Fruit fly (Drosophila melanogaster) whole organism, adult: ENCODE data around the gene CG4198.

Experiments used
- CG11617 ChIP-seq: fragments of 200-800 bp; sonication (Bioruptor generic); optimal IDR thresholded peaks from 2 replicates; lab custom pipeline; 2017; ENCODE audit warnings: mild to moderate bottlenecking, missing biosample characterization, missing genetic modification reagents, missing genetic modification characterization
- CG12768 ChIP-seq: fragments of 200-800 bp; sonication (Bioruptor generic); optimal IDR thresholded peaks from 2 replicates; lab custom pipeline; 2017; ENCODE audit warnings: missing biosample characterization, missing genetic modification characterization, mild to moderate bottlenecking, moderate library complexity, missing genetic modification reagents
- CG14711 ChIP-seq: fragments of 200-800 bp; sonication (Bioruptor generic); optimal IDR thresholded peaks from 2 replicates; lab custom pipeline; 2018; ENCODE audit warnings: missing biosample characterization, mild to moderate bottlenecking, missing genetic modification characterization, moderate library complexity
- CG1620 ChIP-seq: fragments of 200-800 bp; sonication (Bioruptor generic); optimal IDR thresholded peaks from 2 replicates; lab custom pipeline; 2016; ENCODE audit warnings: missing biosample characterization, missing genetic modification characterization
- CG33017 ChIP-seq: fragments of 200-800 bp; sonication (Bioruptor generic); optimal IDR thresholded peaks from 2 replicates; lab custom pipeline; 2018; ENCODE audit warnings: missing biosample characterization, mild to moderate bottlenecking, missing genetic modification characterization, moderate library complexity
- CG5204 ChIP-seq: fragments of 200-800 bp; sonication (Bioruptor generic); optimal IDR thresholded peaks from 2 replicates; lab custom pipeline; 2016; ENCODE audit warnings: missing biosample characterization, missing genetic modification characterization
- CG7045 ChIP-seq: fragments of 200-800 bp; sonication (Bioruptor generic); optimal IDR thresholded peaks from 2 replicates; lab custom pipeline; 2017; ENCODE audit warnings: missing biosample characterization, mild to moderate bottlenecking, missing genetic modification characterization
- CG7101 ChIP-seq: fragments of 200-800 bp; sonication (Bioruptor generic); optimal IDR thresholded peaks from 2 replicates; lab custom pipeline; 2018; ENCODE audit warnings: missing biosample characterization, mild to moderate bottlenecking, missing genetic modification characterization, moderate library complexity
- Clk ChIP-seq: fragments of 200-800 bp; sonication (Bioruptor generic); optimal IDR thresholded peaks from 2 replicates; lab custom pipeline; 2017; ENCODE audit warnings: missing biosample characterization, missing genetic modification characterization
- Crg-1 ChIP-seq: fragments of 200-800 bp; sonication (Bioruptor generic); optimal IDR thresholded peaks from 2 replicates; lab custom pipeline; 2016; ENCODE audit warnings: missing biosample characterization, missing genetic modification characterization
- Hr96 ChIP-seq: fragments of 200-800 bp; sonication (Bioruptor generic); optimal IDR thresholded peaks from 2 replicates; lab custom pipeline; 2016; ENCODE audit warnings: missing biosample characterization, missing genetic modification characterization
- Mnt ChIP-seq: fragments of 200-800 bp; sonication (Bioruptor generic); optimal IDR thresholded peaks from 2 replicates; lab custom pipeline; 2016; ENCODE audit warnings: missing biosample characterization, mild to moderate bottlenecking, missing genetic modification characterization
- bab1 ChIP-seq: fragments of 200-800 bp; sonication (Bioruptor generic); optimal IDR thresholded peaks from 3 replicates; lab custom pipeline; 2019; ENCODE audit warnings: missing biosample characterization, mild to moderate bottlenecking, missing genetic modification characterization, moderate library complexity
- cic ChIP-seq: fragments of 200-800 bp; sonication (Bioruptor generic); optimal IDR thresholded peaks from 2 replicates; lab custom pipeline; 2017; ENCODE audit warnings: missing biosample characterization, mild to moderate bottlenecking, missing genetic modification characterization, moderate library complexity
- cnc ChIP-seq, 2 experiments: fragments of >200 bp; optimal IDR thresholded peaks; 2 replicates each; lab custom pipeline; 2017
- kay ChIP-seq: fragments of 200-800 bp; sonication (Bioruptor generic); peaks from one replicate; lab custom pipeline; 2016; ENCODE audit warnings: missing biosample characterization, missing genetic modification characterization, borderline replicate concordance
- ovo ChIP-seq: fragments of 200-800 bp; sonication (Bioruptor generic); optimal IDR thresholded peaks from 2 replicates; lab custom pipeline; 2016; ENCODE audit warnings: missing biosample characterization, missing genetic modification characterization
- pad ChIP-seq: fragments of 200-800 bp; sonication (Bioruptor generic); optimal IDR thresholded peaks from 3 replicates; lab custom pipeline; 2017; ENCODE audit warnings: missing biosample characterization, missing genetic modification characterization, mild to moderate bottlenecking, moderate library complexity, missing genetic modification reagents
- tj ChIP-seq: fragments of 200-800 bp; sonication (Bioruptor generic); optimal IDR thresholded peaks from 3 replicates; lab custom pipeline; 2017; ENCODE audit warnings: missing biosample characterization, mild to moderate bottlenecking, missing genetic modification characterization, moderate library complexity
- toe ChIP-seq: fragments of 200-800 bp; sonication (Bioruptor generic); optimal IDR thresholded peaks from 2 replicates; lab custom pipeline; 2016; ENCODE audit warnings: missing biosample characterization, missing genetic modification characterization

CG4198 gene

dm6 chrX:5312958-5313357 is at the start of gene CG4198:
CG4198 (plus strand) TSS chrX:5313258.
- no peak for TF ChIP-seq Mnt (GFP tag; lab: Kevin White, UChicago)
- TF ChIP-seq CG12768 (GFP tag; lab: Kevin White, UChicago) = no peak
- no peak for TF ChIP-seq kay (GFP tag; lab: Kevin White, UChicago)

DNA sequence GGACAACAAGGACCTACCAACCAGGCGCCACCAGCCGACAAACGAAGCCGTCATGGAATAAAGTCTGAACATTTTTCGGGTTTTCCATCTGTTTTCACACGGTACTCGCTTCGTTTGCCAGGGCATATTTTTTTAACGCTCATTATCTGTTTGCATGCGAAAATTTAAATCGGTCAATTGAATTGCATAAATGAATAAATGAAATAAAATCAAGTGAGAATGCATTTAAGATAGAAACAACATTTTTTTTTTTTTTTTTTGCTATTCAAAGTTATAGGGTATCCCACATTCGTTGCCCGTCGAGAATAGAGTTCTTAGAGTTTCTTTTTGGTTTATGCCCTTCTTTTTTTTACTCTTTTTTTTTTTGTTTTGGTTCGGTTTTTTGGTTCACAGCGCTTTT is 27.2 kb upstream of the CG4198 start:
- TF ChIP-seq CG7045 (GFP tag; lab: Kevin White, UChicago) = no peak
- TF ChIP-seq bab1 (GFP tag; lab: Kevin White, UChicago) = no peak
- TF ChIP-seq cnc (optimal IDR thresholded peaks at IDR 0.05; lab: Kevin White, UChicago) = no peak
- TF ChIP-seq kay (GFP tag; lab: Kevin White, UChicago) = no peak
- TF ChIP-seq Mnt (GFP tag; lab: Kevin White, UChicago) = no peak
- TF ChIP-seq CG14711 (tag; lab: Kevin White, UChicago) = no peak
- no peak for TF ChIP-seq CG12768 (GFP tag; lab: Kevin White, UChicago)
- TF ChIP-seq CG5204 (GFP tag; lab: Kevin White, UChicago) = no peak

dm6 chrX:5286513-5286912 is 26.5 kb upstream of the CG4198 start:
- TF ChIP-seq CG7101 (no peak), cic (GFP tag; lab: Kevin White, UChicago) (no peak), Crg-1 (GFP tag; lab: Kevin White, UChicago) (no peak)

DNA sequence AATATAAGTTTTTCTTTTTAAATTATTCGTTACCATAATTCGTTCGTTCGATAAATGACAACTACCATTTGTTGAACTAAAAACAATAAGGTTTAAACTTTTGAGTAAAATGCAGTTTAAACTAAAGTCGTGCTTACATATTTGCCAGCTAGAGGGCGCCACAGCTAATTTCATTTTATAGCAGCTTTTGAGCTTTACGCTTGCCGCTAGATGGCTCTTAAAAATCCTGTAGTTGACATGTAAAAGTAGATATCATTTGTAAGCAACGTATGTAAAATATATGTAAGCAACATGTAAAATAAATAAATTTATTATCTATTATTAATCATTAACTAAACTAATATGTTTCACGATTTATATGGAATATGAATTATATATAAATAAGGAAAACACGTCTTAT is 23.4 kb upstream of the CG4198 start:
- TF ChIP-seq CG33017 (tag; lab: Kevin White, UChicago) (no peak), bab1 (GFP tag; lab: Kevin White, UChicago) (peak; percentile 8), toe (GFP tag; lab: Kevin White, UChicago) (no peak)

dm6 chrX:5293141-5293540 is 19.9 kb upstream of the CG4198 start:
- TF ChIP-seq CG1620 = no peak
- TF ChIP-seq Mnt (GFP tag; lab: Kevin White, UChicago) = no peak
- no peak for TF ChIP-seq CG7101
- no peak for TF ChIP-seq CG11617
- no peak for TF ChIP-seq Hr96 (GFP tag; lab: Kevin White, UChicago)
- no peak for TF ChIP-seq CG33017 (tag; lab: Kevin White, UChicago)
- no peak for TF ChIP-seq Clk (GFP tag; lab: Kevin White, UChicago)
- no peak for TF ChIP-seq kay (GFP tag; lab: Kevin White, UChicago)
- no peak for TF ChIP-seq cic (GFP tag; lab: Kevin White, UChicago)
- no peak for TF ChIP-seq CG7045 (GFP tag; lab: Kevin White, UChicago)
- TF ChIP-seq bab1 (GFP tag; lab: Kevin White, UChicago) = no peak
- TF ChIP-seq CG5204 (GFP tag; lab: Kevin White, UChicago) = no peak
- no peak for TF ChIP-seq tj
- no peak for TF ChIP-seq toe (GFP tag; lab: Kevin White, UChicago)
- no peak for TF ChIP-seq CG12768 (GFP tag; lab: Kevin White, UChicago)
- TF ChIP-seq pad (GFP tag; lab: Kevin White, UChicago) = no peak
- TF ChIP-seq CG14711 (tag; lab: Kevin White, UChicago) = no peak
- no peak for TF ChIP-seq ovo
- TF ChIP-seq Crg-1 (GFP tag; lab: Kevin White, UChicago) = no peak
- TF ChIP-seq cnc (optimal IDR thresholded peaks at IDR 0.05; lab: Kevin White, UChicago) = no peak

DNA sequence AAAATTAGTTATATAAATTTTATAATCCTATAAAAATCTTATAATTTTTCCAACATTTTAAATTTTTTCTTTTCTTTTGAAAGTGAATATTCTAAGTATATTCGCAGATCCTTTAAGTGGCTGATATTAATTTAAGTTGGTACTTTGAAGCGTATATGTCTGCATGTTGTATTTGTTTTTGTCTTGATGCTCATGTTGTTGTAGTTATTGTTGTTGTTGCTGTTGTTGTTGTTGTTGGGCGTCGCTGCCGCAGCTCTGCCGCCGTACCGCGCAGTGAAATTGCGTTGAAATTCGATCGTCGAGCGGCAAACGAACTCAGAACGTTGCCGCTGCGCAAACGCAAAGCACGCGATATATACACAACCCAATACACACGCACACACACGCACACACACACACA is 17.3 kb upstream of the CG4198 start, which contains the start of gene CG42749:
CG42749 (plus strand) TSS at position 301 of the 400 bp plus-strand sequence.
- TF ChIP-seq kay (GFP tag; lab: Kevin White, UChicago) (no peak), CG5204 (GFP tag; lab: Kevin White, UChicago) (no peak), ovo (no peak), CG7045 (GFP tag; lab: Kevin White, UChicago) (no peak), cic (GFP tag; lab: Kevin White, UChicago) (no peak), tj (no peak), CG12768 (GFP tag; lab: Kevin White, UChicago) (no peak), CG7101 (no peak), Crg-1 (GFP tag; lab: Kevin White, UChicago) (no peak), CG1620 (no peak), CG11617 (no peak), Clk (GFP tag; lab: Kevin White, UChicago) (no peak), CG33017 (tag; lab: Kevin White, UChicago) (no peak), pad (GFP tag; lab: Kevin White, UChicago) (no peak), toe (GFP tag; lab: Kevin White, UChicago) (no peak), cnc (optimal IDR thresholded peaks at IDR 0.05; lab: Kevin White, UChicago) (no peak), Hr96 (GFP tag; lab: Kevin White, UChicago) (no peak), CG14711 (tag; lab: Kevin White, UChicago) (no peak)

dm6 chrX:5299957-5300356 is 13.1 kb upstream of the CG4198 start:
- TF ChIP-seq Hr96 (GFP tag; lab: Kevin White, UChicago) (no peak), CG7101 (no peak), CG33017 (tag; lab: Kevin White, UChicago) (no peak), CG5204 (GFP tag; lab: Kevin White, UChicago) (no peak), tj (no peak), cic (GFP tag; lab: Kevin White, UChicago) (no peak), toe (GFP tag; lab: Kevin White, UChicago) (no peak), pad (GFP tag; lab: Kevin White, UChicago) (no peak), CG12768 (GFP tag; lab: Kevin White, UChicago) (no peak), bab1 (GFP tag; lab: Kevin White, UChicago) (no peak), kay (GFP tag; lab: Kevin White, UChicago) (no peak), CG14711 (tag; lab: Kevin White, UChicago) (no peak), Mnt (GFP tag; lab: Kevin White, UChicago) (no peak), ovo (no peak), cnc (optimal IDR thresholded peaks at IDR 0.05; lab: Kevin White, UChicago) (no peak), CG11617 (no peak), Clk (GFP tag; lab: Kevin White, UChicago) (no peak), CG7045 (GFP tag; lab: Kevin White, UChicago) (no peak), Crg-1 (GFP tag; lab: Kevin White, UChicago) (no peak)
